Worm (Caenorhabditis elegans) whole organism, late embryonic: ENCODE measurements around the gene prx-1.

Experiments
- K02D7.2 ChIP-seq: sonication (generic microtip); optimal IDR thresholded peaks from 2 replicates; lab custom pipeline; 2017; ENCODE audit warnings: mild to moderate bottlenecking, missing genetic modification characterization, missing compliant biosample characterization
- ahr-1 ChIP-seq: sonication (generic microtip); optimal IDR thresholded peaks from 2 replicates; lab custom pipeline; 2016; ENCODE audit warnings: missing genetic modification characterization, missing compliant biosample characterization
- ama-1 ChIP-seq: fragments of 150-350 bp; optimal IDR thresholded peaks from 2 replicates; lab custom pipeline; 2014
- ceh-14 ChIP-seq: sonication (generic microtip); optimal IDR thresholded peaks from 2 replicates; lab custom pipeline; 2016; ENCODE audit warnings: missing genotype, missing genetic modification characterization, missing compliant biosample characterization
- ceh-19 ChIP-seq: fragments of 200-800 bp; sonication (Bioruptor generic); optimal IDR thresholded peaks from 2 replicates; lab custom pipeline; 2018; ENCODE audit warnings: mild to moderate bottlenecking, missing genetic modification characterization, missing compliant biosample characterization
- ceh-2 ChIP-seq: sonication (generic microtip); optimal IDR thresholded peaks from 2 replicates; lab custom pipeline; 2016; ENCODE audit warnings: missing genotype, missing genetic modification characterization, missing compliant biosample characterization
- ceh-24 ChIP-seq: sonication (generic microtip); optimal IDR thresholded peaks from 2 replicates; lab custom pipeline; 2016; ENCODE audit warnings: mild to moderate bottlenecking, missing genetic modification characterization, missing compliant biosample characterization
- ceh-30 ChIP-seq: fragments of 150-350 bp; optimal IDR thresholded peaks from 2 replicates; lab custom pipeline; 2014; ENCODE audit warnings: missing biosample characterization, missing genetic modification characterization
- ceh-48 ChIP-seq: sonication (generic microtip); optimal IDR thresholded peaks from 2 replicates; lab custom pipeline; 2016; ENCODE audit warnings: missing genetic modification characterization, inconsistent platforms, missing compliant biosample characterization
- che-1 ChIP-seq: sonication (generic microtip); optimal IDR thresholded peaks from 2 replicates; lab custom pipeline; 2016; ENCODE audit warnings: mild to moderate bottlenecking, missing genetic modification characterization, missing compliant biosample characterization
- ets-4 ChIP-seq: sonication (generic microtip); optimal IDR thresholded peaks from 2 replicates; lab custom pipeline; 2016; ENCODE audit warnings: missing genetic modification characterization, missing compliant biosample characterization
- eyg-1 ChIP-seq: sonication (generic microtip); optimal IDR thresholded peaks from 2 replicates; lab custom pipeline; 2016; ENCODE audit warnings: missing genotype, missing genetic modification characterization, missing compliant biosample characterization
- fkh-6 ChIP-seq: sonication (generic microtip); optimal IDR thresholded peaks from 2 replicates; lab custom pipeline; 2016; ENCODE audit warnings: missing genetic modification characterization, missing compliant biosample characterization
- gmeb-2 ChIP-seq: sonication (generic microtip); optimal IDR thresholded peaks from 2 replicates; lab custom pipeline; 2016; ENCODE audit warnings: missing genetic modification characterization, inconsistent platforms, missing compliant biosample characterization
- hlh-13 ChIP-seq: fragments of 200-800 bp; sonication (Bioruptor generic); optimal IDR thresholded peaks from 2 replicates; lab custom pipeline; 2018; ENCODE audit warnings: mild to moderate bottlenecking, missing genetic modification characterization, missing compliant biosample characterization
- hlh-15 ChIP-seq: sonication (generic microtip); optimal IDR thresholded peaks from 2 replicates; lab custom pipeline; 2016; ENCODE audit warnings: missing genetic modification characterization, missing compliant biosample characterization
- hlh-8 ChIP-seq: sonication (generic microtip); optimal IDR thresholded peaks from 2 replicates; lab custom pipeline; 2016; ENCODE audit warnings: missing genotype, missing genetic modification characterization, missing compliant biosample characterization
- lin-11 ChIP-seq: fragments of 200-800 bp; sonication (Bioruptor generic); optimal IDR thresholded peaks from 2 replicates; lab custom pipeline; 2018; ENCODE audit warnings: mild to moderate bottlenecking, missing genetic modification characterization, missing compliant biosample characterization
- madf-2 ChIP-seq: sonication (generic microtip); optimal IDR thresholded peaks from 2 replicates; lab custom pipeline; 2017; ENCODE audit warnings: missing genetic modification characterization, missing compliant biosample characterization
- nhr-11 ChIP-seq: fragments of 150-350 bp; optimal IDR thresholded peaks from 2 replicates; lab custom pipeline; 2014; ENCODE audit warnings: missing biosample characterization, missing genetic modification characterization
- pag-3 ChIP-seq: sonication (generic microtip); optimal IDR thresholded peaks from 2 replicates; lab custom pipeline; 2016; ENCODE audit warnings: missing compliant biosample characterization, missing genetic modification characterization, borderline replicate concordance
- pat-9 ChIP-seq: fragments of 200-800 bp; sonication (Bioruptor generic); optimal IDR thresholded peaks from 2 replicates; lab custom pipeline; 2018; ENCODE audit warnings: mild to moderate bottlenecking, missing genetic modification characterization, moderate library complexity, missing compliant biosample characterization
- pax-1 ChIP-seq: fragments of 150-350 bp; optimal IDR thresholded peaks from 2 replicates; lab custom pipeline; 2014; ENCODE audit warnings: missing biosample characterization, missing genetic modification characterization
- pha-2 ChIP-seq: sonication (generic microtip); optimal IDR thresholded peaks from 2 replicates; lab custom pipeline; 2017; ENCODE audit warnings: mild to moderate bottlenecking, missing genetic modification characterization, missing compliant biosample characterization
- ref-2 ChIP-seq: sonication (generic microtip); optimal IDR thresholded peaks from 2 replicates; lab custom pipeline; 2016; ENCODE audit warnings: missing genetic modification characterization, missing compliant biosample characterization
- sox-2 ChIP-seq: fragments of 200-800 bp; sonication (Bioruptor generic); IDR thresholded peaks from 2 replicates; pipeline ENCODE4 v1.3.6; 2022; ENCODE audit warnings: missing genetic modification reagents, missing genetic modification characterization, missing compliant biosample characterization
- sox-4 ChIP-seq: sonication (generic microtip); optimal IDR thresholded peaks from 2 replicates; lab custom pipeline; 2017; ENCODE audit warnings: mild to moderate bottlenecking, missing genetic modification characterization, inconsistent platforms, missing compliant biosample characterization
- tbx-2 ChIP-seq: sonication (generic microtip); optimal IDR thresholded peaks from 2 replicates; lab custom pipeline; 2016; ENCODE audit warnings: missing genetic modification characterization, missing compliant biosample characterization
- tbx-7 ChIP-seq: sonication (generic microtip); optimal IDR thresholded peaks from 2 replicates; lab custom pipeline; 2016; ENCODE audit warnings: missing genotype, missing genetic modification characterization, missing compliant biosample characterization
- ttx-3 ChIP-seq: sonication (generic microtip); optimal IDR thresholded peaks from 2 replicates; lab custom pipeline; 2016; ENCODE audit warnings: missing genetic modification reagents, missing genetic modification characterization, missing compliant biosample characterization
- unc-42 ChIP-seq: sonication (generic microtip); optimal IDR thresholded peaks from 2 replicates; lab custom pipeline; 2016; ENCODE audit warnings: missing genotype, missing genetic modification characterization, missing compliant biosample characterization
- unc-55 ChIP-seq: sonication (generic microtip); optimal IDR thresholded peaks from 2 replicates; lab custom pipeline; 2017; ENCODE audit warnings: missing biosample characterization, missing genetic modification reagents, missing genetic modification characterization
- zip-5 ChIP-seq: sonication (generic microtip); optimal IDR thresholded peaks from 2 replicates; lab custom pipeline; 2016; ENCODE audit warnings: missing genetic modification characterization, missing compliant biosample characterization

prx-1 gene

DNA sequence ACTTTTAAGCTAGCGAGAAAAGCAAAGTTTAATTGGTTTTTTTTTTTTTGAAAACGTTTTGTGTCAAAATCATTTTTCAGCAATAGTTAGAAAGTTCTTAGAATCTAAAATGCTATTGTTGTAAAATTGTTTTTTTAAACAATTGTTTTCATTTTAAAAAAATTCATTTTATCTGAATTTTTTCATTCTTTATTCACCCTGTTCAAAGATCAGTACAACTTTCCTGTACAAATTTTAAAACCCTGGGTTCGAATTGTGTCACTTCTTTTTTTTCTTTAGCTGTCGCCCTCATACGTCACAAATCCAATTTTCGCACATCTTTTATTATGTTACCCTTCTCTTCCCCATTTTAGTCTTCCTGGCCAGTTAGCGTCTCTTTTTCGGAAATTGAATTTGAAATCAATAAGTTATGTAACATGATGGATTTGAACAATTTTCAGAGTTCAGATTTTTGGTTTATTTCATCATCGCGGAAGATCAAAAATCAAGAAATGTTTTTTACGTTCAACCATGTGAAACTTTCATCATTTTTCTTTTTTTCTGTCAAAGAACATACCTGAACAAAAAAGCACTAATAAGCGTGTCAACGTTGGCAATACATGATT lies 43.1 kb downstream of the prx-1 start:
- TF ChIP-seq pax-1 = no peak
- TF ChIP-seq unc-42 (tag; lab: Kevin White, UChicago) = peak; percentile 100

DNA sequence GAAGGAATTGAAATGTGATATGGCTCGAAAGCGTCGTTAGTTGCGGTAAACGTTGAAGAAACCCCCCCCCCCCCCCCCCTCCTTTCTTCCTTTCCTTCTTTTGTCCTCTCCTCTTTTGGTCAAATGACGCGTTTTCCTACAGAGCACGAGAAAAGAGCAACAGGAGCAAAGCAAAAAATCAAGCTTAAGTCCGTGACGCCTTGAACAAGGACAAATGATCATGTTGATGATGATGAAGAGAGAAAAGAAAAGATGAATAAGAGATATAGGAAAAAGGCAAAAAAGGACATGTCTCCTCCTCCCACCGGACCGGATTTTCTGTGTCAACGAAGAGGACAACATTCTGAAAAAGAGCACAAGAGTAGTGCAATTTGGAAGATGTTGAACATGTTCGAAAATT lies 45.8 kb downstream of the prx-1 start:
- TF ChIP-seq unc-55 (GFP tag; lab: Kevin White, UChicago) (no peak), ama-1 (lab: Kevin White, UChicago) (no peak), ets-4 (tag; lab: Kevin White, UChicago) (no peak), che-1 (tag; lab: Kevin White, UChicago) (no peak), ceh-24 (tag; lab: Kevin White, UChicago) (no peak), lin-11 (tag; lab: Kevin White, UChicago) (no peak), K02D7.2 (no peak), eyg-1 (tag; lab: Kevin White, UChicago) (no peak)

DNA sequence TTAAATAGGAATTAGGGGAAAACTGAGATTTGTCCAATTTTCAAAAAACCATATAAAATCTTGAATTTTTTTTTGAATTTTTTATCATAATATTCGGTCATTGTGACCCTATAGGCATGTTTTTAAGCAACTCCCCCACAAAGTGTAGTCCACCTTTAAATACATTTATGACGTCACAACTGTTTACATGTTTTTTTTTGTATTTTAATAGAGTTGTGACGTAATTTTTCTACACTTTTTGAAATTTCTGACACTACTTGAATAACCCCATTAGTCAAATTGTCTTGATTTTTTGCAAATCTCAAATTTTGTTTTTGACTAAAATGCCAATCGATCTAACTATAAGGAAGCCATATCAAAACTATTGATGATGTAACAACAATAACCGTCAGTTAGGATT lies 52.4 kb downstream of the prx-1 start:
- TF ChIP-seq hlh-8 (tag; lab: Kevin White, UChicago) (no peak), sox-4 (tag; lab: Kevin White, UChicago) (no peak), zip-5 (tag; lab: Kevin White, UChicago) (no peak), tbx-7 (tag; lab: Kevin White, UChicago) (no peak), ceh-2 (tag; lab: Kevin White, UChicago) (no peak), madf-2 (tag; lab: Kevin White, UChicago) (no peak), hlh-15 (tag; lab: Kevin White, UChicago) (no peak), unc-55 (GFP tag; lab: Kevin White, UChicago) (no peak), ref-2 (tag; lab: Kevin White, UChicago) (no peak), pat-9 (tag; lab: Kevin White, UChicago) (no peak), fkh-6 (tag; lab: Kevin White, UChicago) (no peak), ttx-3 (tag; lab: Kevin White, UChicago) (no peak), hlh-13 (GFP tag; lab: Kevin White, UChicago) (no peak), ceh-30 (tag; lab: Kevin White, UChicago) (no peak), ceh-48 (no peak)

DNA sequence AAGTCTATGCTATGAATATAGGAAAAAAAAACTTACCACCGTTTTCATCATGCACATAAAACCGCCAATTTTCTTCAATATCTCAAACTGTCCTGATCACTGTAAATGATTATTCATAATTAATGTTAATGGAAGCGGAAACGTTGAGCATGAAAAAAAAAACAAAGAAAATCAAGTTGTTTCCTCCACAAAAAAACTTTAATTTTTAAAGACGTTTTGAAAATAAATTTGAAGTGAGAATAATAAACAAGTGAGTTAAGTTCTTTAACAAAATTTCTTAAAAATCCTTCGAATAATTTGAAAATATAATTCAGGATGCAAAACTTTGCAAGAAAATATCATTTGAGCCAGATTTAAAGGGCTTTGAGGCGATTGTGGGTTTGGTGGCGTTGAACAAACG lies 56.6 kb downstream of the prx-1 start, which contains the start of gene irk-3:
Gene irk-3 (minus strand): TSS at position 101 of the 400 bp plus-strand sequence.
- TF ChIP-seq zip-5 (tag; lab: Kevin White, UChicago) = no peak
- TF ChIP-seq tbx-2 (tag; lab: Kevin White, UChicago) = no peak
- no peak for TF ChIP-seq sox-2
- TF ChIP-seq lin-11 (tag; lab: Kevin White, UChicago) = no peak
- no peak for TF ChIP-seq ceh-19 (GFP tag; lab: Kevin White, UChicago)
- no peak for TF ChIP-seq pag-3
- no peak for TF ChIP-seq nhr-11
- TF ChIP-seq ahr-1 (tag; lab: Kevin White, UChicago) = no peak
- TF ChIP-seq gmeb-2 (tag; lab: Kevin White, UChicago) = no peak
- TF ChIP-seq pat-9 (tag; lab: Kevin White, UChicago) = no peak
- TF ChIP-seq che-1 (tag; lab: Kevin White, UChicago) = no peak
- no peak for TF ChIP-seq pha-2 (tag; lab: Kevin White, UChicago)
- TF ChIP-seq ama-1 (lab: Kevin White, UChicago) = no peak
- TF ChIP-seq ceh-24 (tag; lab: Kevin White, UChicago) = no peak
- no peak for TF ChIP-seq K02D7.2
- no peak for TF ChIP-seq ets-4 (tag; lab: Kevin White, UChicago)
- no peak for TF ChIP-seq ceh-14 (tag; lab: Kevin White, UChicago)
